Worm (Caenorhabditis elegans) whole organism, L3 larva: ENCODE measurements around the gene rps-8.

ENCODE experiments used
- R02D3.7 ChIP-seq: fragments of 150-350 bp; optimal IDR thresholded peaks from 2 replicates; lab custom pipeline; 2014; ENCODE audit warnings: missing biosample characterization, missing genetic modification characterization
- ceh-82 ChIP-seq: fragments of 150-350 bp; optimal IDR thresholded peaks from 2 replicates; lab custom pipeline; 2014; ENCODE audit warnings: missing biosample characterization, missing genetic modification characterization
- ceh-9 ChIP-seq: sonication (generic microtip); optimal IDR thresholded peaks from 2 replicates; lab custom pipeline; 2018; ENCODE audit warnings: missing biosample characterization, missing genetic modification characterization
- daf-12 ChIP-seq: fragments of 150-350 bp; optimal IDR thresholded peaks from 2 replicates; lab custom pipeline; 2014; ENCODE audit warnings: missing biosample characterization, missing genetic modification reagents, missing genetic modification characterization
- egl-5 ChIP-seq: fragments of 150-350 bp; optimal IDR thresholded peaks from 2 replicates; lab custom pipeline; 2017; ENCODE audit warnings: missing biosample characterization, missing genetic modification reagents, missing genetic modification characterization, inconsistent platforms
- elt-1 ChIP-seq: fragments of 150-350 bp; optimal IDR thresholded peaks from 2 replicates; lab custom pipeline; 2014; ENCODE audit warnings: missing biosample characterization, missing genetic modification characterization
- elt-2 ChIP-seq: sonication (generic microtip); optimal IDR thresholded peaks from 2 replicates; lab custom pipeline; 2016; ENCODE audit warnings: missing genetic modification reagents, mild to moderate bottlenecking, missing genetic modification characterization, missing compliant biosample characterization
- elt-3 ChIP-seq, 3 experiments: fragments of 150-350 bp in 1 of 3; sonication (generic microtip) in 2 of 3; optimal IDR thresholded peaks; 2 replicates in 2 of 3; 4 replicates in 1 of 3; lab custom pipeline; 2014 to 2017; ENCODE audit warnings: missing biosample characterization in 3 of 3, missing genetic modification characterization in 3 of 3
- eor-1 ChIP-seq, 2 experiments: fragments of 150-350 bp; optimal IDR thresholded peaks; 2 replicates each; lab custom pipeline; 2014 to 2018; ENCODE audit warnings: missing biosample characterization in 2 of 2, missing genetic modification characterization in 2 of 2
- fkh-10 ChIP-seq: sonication (generic microtip); optimal IDR thresholded peaks from 2 replicates; lab custom pipeline; 2017; ENCODE audit warnings: missing biosample characterization, missing genetic modification reagents, missing genetic modification characterization
- fkh-2 ChIP-seq: fragments of 150-350 bp; optimal IDR thresholded peaks from 2 replicates; lab custom pipeline; 2014; ENCODE audit warnings: missing biosample characterization, missing genetic modification reagents, missing genetic modification characterization
- hmg-11 ChIP-seq: sonication (generic microtip); optimal IDR thresholded peaks from 2 replicates; lab custom pipeline; 2016; ENCODE audit warnings: missing genetic modification characterization, missing compliant biosample characterization
- jun-1 ChIP-seq: fragments of 150-350 bp; optimal IDR thresholded peaks from 2 replicates; lab custom pipeline; 2014; ENCODE audit warnings: missing biosample characterization, missing genetic modification reagents, missing genetic modification characterization
- lin-15B ChIP-seq: fragments of 150-350 bp; optimal IDR thresholded peaks from 2 replicates; lab custom pipeline; 2014; ENCODE audit warnings: missing biosample characterization, missing genetic modification characterization
- lin-39 ChIP-seq: fragments of 150-350 bp; optimal IDR thresholded peaks from 2 replicates; lab custom pipeline; 2018; ENCODE audit warnings: missing biosample characterization, missing genetic modification reagents, missing genetic modification characterization
- mdl-1 ChIP-seq: fragments of 150-350 bp; optimal IDR thresholded peaks from 2 replicates; lab custom pipeline; 2014; ENCODE audit warnings: missing biosample characterization, missing genetic modification characterization
- mml-1 ChIP-seq: fragments of 150-350 bp; sonication (generic microtip); optimal IDR thresholded peaks from 3 replicates; lab custom pipeline; 2014; ENCODE audit warnings: missing biosample characterization, missing genetic modification characterization
- nhr-11 ChIP-seq: fragments of 150-350 bp; optimal IDR thresholded peaks from 2 replicates; lab custom pipeline; 2014; ENCODE audit warnings: missing biosample characterization, missing genetic modification characterization
- nhr-12 ChIP-seq: fragments of 150-350 bp; optimal IDR thresholded peaks from 2 replicates; lab custom pipeline; 2014; ENCODE audit warnings: missing biosample characterization, missing genetic modification characterization
- nhr-23 ChIP-seq: fragments of 150-350 bp; optimal IDR thresholded peaks from 2 replicates; lab custom pipeline; 2014; ENCODE audit warnings: missing biosample characterization, missing genetic modification reagents, missing genetic modification characterization
- nhr-237 ChIP-seq: fragments of 150-350 bp; optimal IDR thresholded peaks from 2 replicates; lab custom pipeline; 2014; ENCODE audit warnings: missing biosample characterization, missing genetic modification characterization
- nhr-25 ChIP-seq: sonication (generic microtip); optimal IDR thresholded peaks from 2 replicates; lab custom pipeline; 2017; ENCODE audit warnings: missing biosample characterization, missing genetic modification characterization
- nhr-28 ChIP-seq: fragments of 150-350 bp; optimal IDR thresholded peaks from 2 replicates; lab custom pipeline; 2014; ENCODE audit warnings: missing biosample characterization, missing genetic modification characterization
- nhr-43 ChIP-seq: sonication (generic microtip); optimal IDR thresholded peaks from 2 replicates; lab custom pipeline; 2016; ENCODE audit warnings: mild to moderate bottlenecking, missing genetic modification characterization, missing compliant biosample characterization; ENCODE audit not compliant: poor library complexity, severe bottlenecking
- nhr-67 ChIP-seq: fragments of 150-350 bp; optimal IDR thresholded peaks from 2 replicates; lab custom pipeline; 2014; ENCODE audit warnings: missing biosample characterization, missing genetic modification characterization
- nhr-76 ChIP-seq: fragments of 150-350 bp; sonication (generic microtip); optimal IDR thresholded peaks from 5 replicates; lab custom pipeline; 2014; ENCODE audit warnings: missing biosample characterization, missing genetic modification characterization
- pha-4 ChIP-seq: fragments of 150-350 bp; optimal IDR thresholded peaks from 2 replicates; lab custom pipeline; 2014; ENCODE audit warnings: missing biosample characterization, missing genetic modification reagents, missing genetic modification characterization
- pqm-1 ChIP-seq: fragments of 150-350 bp; optimal IDR thresholded peaks from 2 replicates; lab custom pipeline; 2017; ENCODE audit warnings: missing biosample characterization, missing genetic modification characterization, inconsistent platforms
- sea-2 ChIP-seq: fragments of 150-350 bp; sonication (generic microtip); optimal IDR thresholded peaks from 4 replicates; lab custom pipeline; 2014; ENCODE audit warnings: missing biosample characterization, missing genetic modification reagents, missing genetic modification characterization
- snpc-4 ChIP-seq: fragments of 150-350 bp; optimal IDR thresholded peaks from 2 replicates; lab custom pipeline; 2014; ENCODE audit warnings: missing biosample characterization, missing genetic modification characterization
- unc-39 ChIP-seq: sonication (generic microtip); optimal IDR thresholded peaks from 4 replicates; lab custom pipeline; 2017; ENCODE audit warnings: missing biosample characterization, missing genetic modification characterization
- unc-62 ChIP-seq: fragments of 150-350 bp; sonication (generic microtip); optimal IDR thresholded peaks from 4 replicates; lab custom pipeline; 2014; ENCODE audit warnings: missing biosample characterization, missing genetic modification reagents, missing genetic modification characterization
- zag-1 ChIP-seq: fragments of 150-350 bp; optimal IDR thresholded peaks from 2 replicates; lab custom pipeline; 2014; ENCODE audit warnings: missing biosample characterization, missing genetic modification characterization
- ztf-4 ChIP-seq: fragments of 150-350 bp; optimal IDR thresholded peaks from 2 replicates; lab custom pipeline; 2014; ENCODE audit warnings: missing biosample characterization, missing genetic modification characterization

rps-8 gene

ce11 chrIV:7291066-7291465 lies 22.6 kb downstream of the rps-8 start:
- TF ChIP-seq elt-2 (tag; lab: Kevin White, UChicago) (peak; percentile 18), hmg-11 (tag; lab: Kevin White, UChicago) (no peak)

- TF ChIP-seq nhr-23 (no peak), R02D3.7 (tag; lab: Kevin White, UChicago) (no peak), elt-1 (tag; lab: Kevin White, UChicago) (no peak), nhr-25 (tag; lab: Kevin White, UChicago) (no peak), nhr-28 (tag; lab: Kevin White, UChicago) (no peak), sea-2 (GFP tag; lab: Kevin White, UChicago) (no peak), elt-3 (tag; optimal IDR thresholded peaks at IDR 0.05; lab: Kevin White, UChicago) (no peak), lin-39 (tag; lab: Kevin White, UChicago) (no peak), jun-1 (tag; lab: Kevin White, UChicago) (no peak), mdl-1 (tag; lab: Kevin White, UChicago) (no peak), unc-62 (no peak), nhr-11 (no peak), eor-1 (tag; optimal IDR thresholded peaks at IDR 0.05; lab: Kevin White, UChicago) (no peak), daf-12 (no peak), ztf-4 (tag; lab: Kevin White, UChicago) (no peak), pqm-1 (tag; lab: Kevin White, UChicago) (no peak), nhr-76 (tag; lab: Kevin White, UChicago) (no peak), zag-1 (tag; lab: Kevin White, UChicago) (no peak), fkh-2 (tag; lab: Kevin White, UChicago) (no peak)
Observed at ce11 chrIV:7287474-7287873, 26.2 kb downstream of the rps-8 start, which contains the start of gene F42C5.3. Gene F42C5.3, minus strand, starts transcription at chrIV:7287574.

ce11 chrIV:7285839-7286238 lies 27.8 kb downstream of the rps-8 start, which contains the start of gene C06E4.8:
Gene C06E4.8, minus strand, starts transcription at chrIV:7285875.
- no peak for TF ChIP-seq nhr-23
- peak; percentile 6 for TF ChIP-seq elt-2 (tag; lab: Kevin White, UChicago)
- TF ChIP-seq, all 47 proteins: peak for 1

ce11 chrIV:7282957-7283356 lies 30.7 kb downstream of the rps-8 start, which contains the start of gene C06E4.1:
Gene C06E4.1, plus strand, starts transcription at chrIV:7283257.
- TF ChIP-seq ceh-9 (no peak), hmg-11 (tag; lab: Kevin White, UChicago) (no peak), nhr-12 (no peak), nhr-11 (no peak), nhr-43 (no peak), pha-4 (no peak), pqm-1 (tag; lab: Kevin White, UChicago) (no peak), fkh-10 (no peak), elt-1 (tag; lab: Kevin White, UChicago) (no peak), lin-15B (no peak), nhr-25 (tag; lab: Kevin White, UChicago) (no peak), egl-5 (tag; lab: Kevin White, UChicago) (no peak), nhr-76 (tag; lab: Kevin White, UChicago) (no peak), mml-1 (tag; lab: Kevin White, UChicago) (no peak), unc-39 (tag; lab: Kevin White, UChicago) (no peak)

ce11 chrIV:7276661-7277060 lies 37.0 kb downstream of the rps-8 start, which contains the start of gene C06E4.2:
Gene C06E4.2, plus strand, starts transcription at chrIV:7276961.
- TF ChIP-seq nhr-237 (tag; lab: Kevin White, UChicago): no peak
- no peak for TF ChIP-seq nhr-67
- no peak for TF ChIP-seq lin-15B
- TF ChIP-seq nhr-25 (tag; lab: Kevin White, UChicago): no peak
- no peak for TF ChIP-seq snpc-4 (tag; lab: Kevin White, UChicago)
- TF ChIP-seq ceh-82 (tag; lab: Kevin White, UChicago): no peak
